Fruit fly (Drosophila melanogaster) S2 (cell line): ENCODE results near the gene CG34298.

Source experiments
- CG8478 ChIP-seq: fragments of >200 bp; optimal IDR thresholded peaks from 2 replicates; lab custom pipeline; 2018
- CTCF ChIP-seq, 2 experiments: fragments of >200 bp; optimal IDR thresholded peaks; 2 replicates each; lab custom pipeline; 2018

DNA sequence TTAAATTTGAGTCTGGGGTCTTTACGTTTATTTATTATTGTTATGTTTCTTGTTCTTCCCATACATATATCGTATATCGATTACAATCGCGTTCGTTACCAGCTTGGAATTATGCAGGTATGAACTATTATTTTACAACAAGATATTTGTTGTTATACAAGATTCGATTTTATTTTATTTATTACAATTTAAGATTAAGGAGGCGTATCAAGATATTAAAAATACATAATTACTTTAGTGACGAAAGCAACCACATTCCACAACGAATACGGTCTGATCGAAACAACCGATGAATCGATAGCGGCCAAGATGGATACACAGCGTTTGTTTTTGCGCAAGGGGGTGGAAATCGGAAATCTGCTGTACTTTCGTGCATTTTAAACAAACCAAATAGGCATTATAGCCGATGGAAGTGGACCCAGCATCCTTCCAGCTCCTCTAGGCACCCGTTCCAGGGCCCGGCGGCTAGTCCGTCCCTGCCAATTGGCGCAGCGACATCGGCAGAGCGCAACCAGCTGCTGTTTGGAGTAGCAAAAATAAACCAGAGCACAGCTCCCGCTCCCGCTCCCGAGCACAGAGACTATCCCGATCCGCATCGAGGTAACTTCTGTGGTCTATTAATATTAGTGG lies 1.9 kb upstream of the CG34298 start, which contains the start of the genes CG15525 and CG11504:
- TF ChIP-seq CTCF (optimal IDR thresholded peaks at IDR 0.05; lab: Kevin White, UChicago): no peak
- TF ChIP-seq CG8478 (lab: Kevin White, UChicago): no peak
